Worm (Caenorhabditis elegans): ENCODE measurements around the gene C06E2.1.

The C06E2.1 gene

DNA sequence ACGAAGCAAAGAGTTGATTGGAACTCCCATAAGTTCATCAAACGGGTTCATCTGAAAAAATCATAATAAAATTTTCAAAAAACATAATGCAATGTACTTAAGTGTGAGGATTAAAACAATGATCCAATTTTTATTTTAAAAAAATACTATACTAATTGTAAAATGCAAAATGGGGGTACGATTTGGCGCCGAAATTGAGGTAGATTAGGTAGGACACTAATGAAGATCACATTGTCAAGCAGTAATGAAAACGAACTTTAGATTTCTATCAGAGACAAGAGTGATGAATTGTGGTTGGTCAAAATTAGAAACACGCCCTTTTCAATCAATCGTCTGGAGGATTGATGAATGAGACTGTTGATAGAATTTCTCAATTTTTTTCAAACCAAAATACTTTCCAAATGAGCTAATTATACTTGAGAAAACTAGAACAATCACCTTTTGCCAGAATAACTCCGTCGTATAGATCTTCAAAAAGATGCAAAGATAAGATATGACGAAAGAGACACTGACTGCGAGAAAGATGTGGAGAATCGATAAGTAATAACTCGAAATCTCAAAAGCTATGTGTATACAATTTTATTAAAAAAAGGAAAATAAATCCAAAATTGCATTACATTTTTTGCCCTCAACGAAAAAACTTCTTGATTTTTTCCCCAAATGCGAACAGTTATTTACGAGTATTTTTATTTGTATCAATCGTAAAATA, 16.6 kb downstream of the C06E2.1 start, which contains the start of gene C06E2.5:
TSS of gene C06E2.5 (minus strand) at position 51 of the 709 bp plus-strand sequence.
- TF ChIP-seq ref-1 (GFP tag; conservative IDR thresholded peaks at IDR 0.05) (no peak), tab-1 (GFP tag; IDR thresholded peaks at IDR 0.05) (no peak), flt-1 (GFP tag; IDR thresholded peaks at IDR 0.05) (no peak)

DNA sequence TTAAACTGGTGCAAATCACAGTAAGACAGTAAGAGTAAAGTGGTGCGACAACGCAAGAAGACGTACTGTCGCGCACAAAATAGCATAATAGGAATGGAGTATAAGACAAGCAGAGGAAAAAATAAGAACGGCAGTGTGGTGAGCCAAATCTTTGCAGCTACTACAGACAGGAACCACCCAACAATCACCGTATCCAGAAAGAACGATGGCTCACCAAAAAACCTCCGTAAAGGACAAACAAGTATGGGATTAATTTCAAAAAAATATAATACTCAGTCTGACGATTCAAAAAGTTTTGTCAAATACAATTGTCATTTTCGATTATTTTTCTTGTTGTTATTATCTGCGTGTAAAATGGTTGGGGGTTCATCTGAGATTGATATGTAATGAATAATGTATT, 20.2 kb downstream of the C06E2.1 start:
- no peak for TF ChIP-seq T22C8.4 (GFP tag; IDR thresholded peaks at IDR 0.05)
- TF ChIP-seq ztf-29 (GFP tag; IDR thresholded peaks at IDR 0.05), result no peak
- no peak for TF ChIP-seq cog-1 (tag; optimal IDR thresholded peaks at IDR 0.05)

DNA sequence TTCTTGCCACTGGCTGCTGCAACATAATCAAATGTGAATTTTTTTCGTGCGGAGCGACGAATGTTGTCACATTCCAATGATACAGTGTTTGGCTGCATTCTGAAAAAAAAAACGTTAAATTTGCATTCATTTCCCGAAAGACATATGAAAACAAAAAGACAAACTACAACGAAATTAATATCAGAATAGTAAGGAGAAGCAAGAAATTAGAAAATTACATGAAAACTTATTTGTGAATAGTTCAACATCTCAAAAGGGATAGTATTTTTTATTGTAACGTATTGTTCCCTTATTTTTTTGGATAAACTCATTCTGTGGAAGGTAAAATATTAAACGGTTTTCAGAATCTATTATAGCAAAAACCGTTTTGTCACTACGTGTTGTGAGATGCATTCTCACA, 21.1 kb downstream of the C06E2.1 start, which contains the start of gene sprp-4:
TSS of gene sprp-4 (minus strand) at position 101 of the 400 bp plus-strand sequence.
- TF ChIP-seq tab-1 (GFP tag; IDR thresholded peaks at IDR 0.05) (no peak), ztf-29 (GFP tag; IDR thresholded peaks at IDR 0.05) (no peak), cog-1 (tag; optimal IDR thresholded peaks at IDR 0.05) (no peak), flt-1 (GFP tag; IDR thresholded peaks at IDR 0.05) (no peak), T22C8.4 (GFP tag; IDR thresholded peaks at IDR 0.05) (no peak)

DNA sequence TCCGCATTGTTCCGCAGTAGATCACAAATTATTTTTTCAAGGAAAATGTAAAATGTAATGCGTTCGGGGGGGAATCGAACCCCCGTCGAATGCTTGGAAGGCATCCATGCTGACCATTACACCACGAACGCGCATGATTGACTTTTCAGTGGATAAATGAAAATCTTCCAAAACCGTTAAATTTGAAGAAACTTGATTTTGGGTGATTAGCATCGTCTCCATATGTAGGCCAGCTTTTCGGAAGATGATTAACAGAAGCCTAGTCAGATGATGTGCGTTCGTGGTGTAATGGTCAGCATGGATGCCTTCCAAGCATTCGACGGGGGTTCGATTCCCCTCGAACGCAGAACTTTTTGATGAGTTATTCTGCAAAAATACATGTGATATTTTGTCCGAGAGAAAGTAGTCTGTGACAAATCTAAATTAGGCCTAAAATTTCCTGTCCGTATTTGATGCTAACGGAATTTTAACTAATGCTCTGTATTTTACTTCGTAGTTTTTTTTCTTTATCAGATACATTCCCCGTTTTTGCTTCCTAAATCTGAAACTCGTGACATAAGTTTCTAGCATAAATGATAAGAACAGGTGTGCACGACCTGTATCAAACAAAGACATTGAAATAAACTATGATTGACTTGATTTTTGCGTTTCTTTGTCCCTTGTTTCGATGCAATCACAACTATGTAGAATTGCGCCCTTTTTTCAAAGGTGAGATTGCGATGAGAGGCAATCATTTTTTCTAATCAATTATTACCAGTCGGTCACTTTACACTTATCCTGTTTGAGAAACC, 28.0 kb downstream of the C06E2.1 start, which contains the start of gene C28G1.10:
TSS of gene C28G1.10 (plus strand) at position 676 of the 791 bp plus-strand sequence.
- TF ChIP-seq cog-1 (tag; optimal IDR thresholded peaks at IDR 0.05) (no peak), med-1 (GFP tag; optimal IDR thresholded peaks at IDR 0.05; ENCODE audit: insufficient read depth) (no peak), klf-2 (GFP tag; conservative IDR thresholded peaks at IDR 0.05) (peak; percentile 61; the same call in 1 of the 2 replicates)

DNA sequence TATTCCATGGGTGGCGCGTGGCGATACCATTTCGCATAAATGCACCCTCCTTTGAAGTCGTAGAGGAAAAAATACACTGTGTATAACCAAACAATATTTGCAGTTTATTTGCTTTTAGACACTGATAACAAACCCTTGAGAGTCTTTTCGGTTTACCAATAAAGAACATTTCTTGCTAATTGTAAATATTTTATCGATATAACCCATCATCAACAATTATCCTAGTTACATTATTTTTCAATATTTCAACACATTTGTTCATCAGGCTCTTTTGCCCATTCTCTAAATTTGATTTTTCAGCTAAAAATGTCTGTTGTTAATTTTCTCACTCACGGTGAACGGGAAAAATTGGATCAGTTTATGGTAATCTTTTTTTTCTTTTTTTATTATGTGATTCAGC, 30.7 kb downstream of the C06E2.1 start, which contains the start of gene ubc-23:
TSS of gene ubc-23 (plus strand) at position 301 of the 400 bp plus-strand sequence.
- TF ChIP-seq ztf-29 (GFP tag; IDR thresholded peaks at IDR 0.05), result no peak
- no peak for TF ChIP-seq cog-1 (tag; optimal IDR thresholded peaks at IDR 0.05)
- TF ChIP-seq T22C8.4 (GFP tag; IDR thresholded peaks at IDR 0.05), result no peak
- no peak for TF ChIP-seq ztf-23 (GFP tag; IDR thresholded peaks at IDR 0.05)
- TF ChIP-seq tab-1 (GFP tag; IDR thresholded peaks at IDR 0.05), result no peak
- no peak for TF ChIP-seq ref-1 (GFP tag; conservative IDR thresholded peaks at IDR 0.05)
- no peak for TF ChIP-seq klf-2 (GFP tag; conservative IDR thresholded peaks at IDR 0.05)
- TF ChIP-seq flt-1 (GFP tag; IDR thresholded peaks at IDR 0.05), result no peak
- no peak for TF ChIP-seq med-1 (GFP tag; optimal IDR thresholded peaks at IDR 0.05; ENCODE audit: insufficient read depth)

DNA sequence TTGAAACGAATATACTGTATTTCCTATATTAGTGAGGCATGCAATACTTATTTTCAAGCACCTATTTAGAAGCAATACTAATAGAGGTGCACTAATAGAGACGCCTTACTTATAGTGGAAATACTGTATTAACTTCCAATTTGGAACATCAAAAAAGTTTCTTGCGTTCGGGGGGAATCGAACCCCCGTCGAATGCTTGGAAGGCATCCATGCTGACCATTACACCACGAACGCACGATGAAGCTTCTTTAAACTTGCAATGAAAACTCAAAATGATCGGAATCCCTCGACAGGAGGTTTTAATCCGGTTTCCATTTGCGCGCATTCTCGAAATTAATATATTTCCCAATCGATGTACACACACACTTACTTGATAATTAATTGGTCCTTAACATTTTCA, 36.5 kb downstream of the C06E2.1 start:
- TF ChIP-seq ref-1 (GFP tag; conservative IDR thresholded peaks at IDR 0.05) (no peak), ztf-23 (GFP tag; IDR thresholded peaks at IDR 0.05) (no peak), cog-1 (tag; optimal IDR thresholded peaks at IDR 0.05) (no peak), flt-1 (GFP tag; IDR thresholded peaks at IDR 0.05) (no peak), med-1 (GFP tag; optimal IDR thresholded peaks at IDR 0.05; ENCODE audit: insufficient read depth) (no peak), T22C8.4 (GFP tag; IDR thresholded peaks at IDR 0.05) (no peak), ztf-29 (GFP tag; IDR thresholded peaks at IDR 0.05) (no peak)

DNA sequence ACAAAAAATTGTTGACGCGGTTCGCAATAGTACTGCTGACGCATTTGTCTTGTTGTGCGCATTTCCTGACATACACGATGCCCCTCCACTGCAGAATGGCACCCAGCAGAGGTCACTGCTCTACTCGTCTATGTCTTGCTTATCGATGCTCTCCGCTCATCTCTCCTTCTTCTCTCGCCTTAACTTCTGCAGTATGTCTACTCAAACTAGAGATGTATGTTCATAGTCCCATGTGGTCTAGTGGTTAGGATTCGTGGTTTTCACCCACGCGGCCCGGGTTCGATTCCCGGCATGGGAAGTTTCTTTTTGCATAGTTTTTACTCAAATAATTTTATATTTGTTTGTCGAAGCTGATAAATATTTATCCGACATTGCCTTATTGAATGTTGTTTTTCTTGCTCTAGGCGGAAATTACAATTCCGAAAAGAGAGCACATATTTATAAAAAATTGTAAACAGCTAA, 38.7 kb downstream of the C06E2.1 start, which contains the start of gene C28G1.2:
TSS of gene C28G1.2 (plus strand) at position 130 of the 462 bp plus-strand sequence.
- TF ChIP-seq T22C8.4 (GFP tag; IDR thresholded peaks at IDR 0.05), result peak; percentile 97
- TF ChIP-seq ref-1 (GFP tag; conservative IDR thresholded peaks at IDR 0.05), result peak; percentile 96
- TF ChIP-seq ztf-29 (GFP tag; IDR thresholded peaks at IDR 0.05), result peak; percentile 97
- TF ChIP-seq tab-1 (GFP tag; IDR thresholded peaks at IDR 0.05), result peak; percentile 98
- TF ChIP-seq cog-1 (tag; optimal IDR thresholded peaks at IDR 0.05), result peak; percentile 93
- peak; percentile 95 for TF ChIP-seq klf-2 (GFP tag; conservative IDR thresholded peaks at IDR 0.05)
- TF ChIP-seq ztf-23 (GFP tag; IDR thresholded peaks at IDR 0.05), result peak; percentile 98
- peak; percentile 86 for TF ChIP-seq med-1 (GFP tag; optimal IDR thresholded peaks at IDR 0.05; ENCODE audit: insufficient read depth)
- peak; percentile 99 for TF ChIP-seq flt-1 (GFP tag; IDR thresholded peaks at IDR 0.05)

DNA sequence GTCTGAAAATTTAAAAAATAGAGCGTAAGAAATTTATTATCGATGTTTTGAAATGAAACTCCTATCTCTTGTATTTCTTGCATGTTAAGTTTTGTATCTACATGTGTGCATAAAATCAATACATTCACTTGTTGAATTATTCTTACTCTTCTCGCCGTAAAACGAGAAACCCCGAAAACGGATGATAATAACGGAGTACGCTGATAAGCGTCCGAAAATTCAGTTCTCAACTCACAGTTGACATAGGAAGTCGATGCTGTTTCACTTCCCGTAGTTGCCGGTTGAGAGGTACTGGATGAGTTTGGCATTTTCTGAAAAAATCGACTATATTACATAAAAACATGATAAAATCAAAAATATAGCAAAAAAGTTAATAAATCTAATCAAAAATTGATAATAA, 39.2 kb downstream of the C06E2.1 start, which contains the start of gene sec-15:
TSS of gene sec-15 (minus strand) at position 311 of the 400 bp plus-strand sequence.
- TF ChIP-seq flt-1 (GFP tag; IDR thresholded peaks at IDR 0.05) (no peak), T22C8.4 (GFP tag; IDR thresholded peaks at IDR 0.05) (no peak), klf-2 (GFP tag; conservative IDR thresholded peaks at IDR 0.05) (no peak), ztf-23 (GFP tag; IDR thresholded peaks at IDR 0.05) (no peak), tab-1 (GFP tag; IDR thresholded peaks at IDR 0.05) (no peak), ref-1 (GFP tag; conservative IDR thresholded peaks at IDR 0.05) (no peak), ztf-29 (GFP tag; IDR thresholded peaks at IDR 0.05) (no peak), cog-1 (tag; optimal IDR thresholded peaks at IDR 0.05) (no peak), med-1 (GFP tag; optimal IDR thresholded peaks at IDR 0.05; ENCODE audit: insufficient read depth) (no peak)

DNA sequence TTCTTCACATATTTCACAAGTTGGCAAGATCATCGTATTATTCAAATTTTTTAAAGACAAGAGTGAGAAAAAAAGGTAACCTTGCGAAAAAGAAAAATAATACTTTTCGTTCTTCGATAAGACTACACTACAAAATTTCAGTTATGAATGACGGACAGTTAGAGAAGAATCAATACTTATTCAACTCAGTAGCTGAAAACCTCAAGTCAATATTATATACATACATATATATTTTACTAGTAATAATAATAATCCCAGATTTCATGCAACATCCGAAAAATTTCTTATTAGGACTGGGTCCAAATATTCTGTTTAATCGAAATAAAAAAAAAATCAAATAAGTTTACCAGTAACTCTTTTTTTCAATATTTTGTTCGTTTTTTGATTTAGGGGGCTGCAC, 43.5 kb downstream of the C06E2.1 start, which contains the start of gene C28G1.6:
TSS of gene C28G1.6 (minus strand) at position 101 of the 400 bp plus-strand sequence.
- no peak for TF ChIP-seq med-1 (GFP tag; optimal IDR thresholded peaks at IDR 0.05; ENCODE audit: insufficient read depth)
- no peak for TF ChIP-seq flt-1 (GFP tag; IDR thresholded peaks at IDR 0.05)
- no peak for TF ChIP-seq T22C8.4 (GFP tag; IDR thresholded peaks at IDR 0.05)
- no peak for TF ChIP-seq ref-1 (GFP tag; conservative IDR thresholded peaks at IDR 0.05)
- TF ChIP-seq ztf-23 (GFP tag; IDR thresholded peaks at IDR 0.05), result no peak
- no peak for TF ChIP-seq ztf-29 (GFP tag; IDR thresholded peaks at IDR 0.05)
- TF ChIP-seq cog-1 (tag; optimal IDR thresholded peaks at IDR 0.05), result no peak
- TF ChIP-seq klf-2 (GFP tag; conservative IDR thresholded peaks at IDR 0.05), result no peak
- TF ChIP-seq tab-1 (GFP tag; IDR thresholded peaks at IDR 0.05), result no peak

All from whole organism, midembryonic.